Fruit fly (Drosophila melanogaster): ENCODE results near the gene Rph.

- TF ChIP-seq CG8478 (optimal IDR thresholded peaks at IDR 0.05), result no peak
- TF ChIP-seq pan (optimal IDR thresholded peaks at IDR 0.05), result no peak
- no peak for TF ChIP-seq EcR (GFP tag; optimal IDR thresholded peaks at IDR 0.05)
- no peak for TF ChIP-seq psq (optimal IDR thresholded peaks at IDR 0.05)
- TF ChIP-seq Dll (optimal IDR thresholded peaks at IDR 0.05), result no peak
Measured at dm6 chrX:10784812-10785638, 27.6 kb upstream of the Rph start.
